Fruit fly (Drosophila melanogaster) whole organism, wandering third instar larva: ENCODE measurements around the gene CG14036.

ENCODE experiments used
- Dfd ChIP-seq: fragments of >200 bp; optimal IDR thresholded peaks from 2 replicates; lab custom pipeline; 2017; ENCODE audit warnings: missing biosample characterization, missing genetic modification characterization
- N ChIP-seq: fragments of >200 bp; optimal IDR thresholded peaks from 2 replicates; lab custom pipeline; 2018; ENCODE audit warnings: missing biosample characterization, missing external identifiers, missing genetic modification characterization
- br ChIP-seq: fragments of 200-800 bp; sonication (Bioruptor generic); optimal IDR thresholded peaks from 2 replicates; lab custom pipeline; 2016; ENCODE audit warnings: missing biosample characterization, missing genetic modification characterization
- brk ChIP-seq: fragments of 200-800 bp; sonication (Bioruptor generic); optimal IDR thresholded peaks from 2 replicates; lab custom pipeline; 2016; ENCODE audit warnings: missing biosample characterization, mild to moderate bottlenecking, missing genetic modification characterization
- fru ChIP-seq: fragments of 200-800 bp; sonication (Bioruptor generic); optimal IDR thresholded peaks from 3 replicates; lab custom pipeline; 2016; ENCODE audit warnings: missing biosample characterization, mild to moderate bottlenecking, missing genetic modification characterization
- psq ChIP-seq: fragments of 200-800 bp; sonication (Bioruptor generic); optimal IDR thresholded peaks from 3 replicates; lab custom pipeline; 2017; ENCODE audit warnings: missing biosample characterization, mild to moderate bottlenecking, missing genetic modification characterization, moderate library complexity

dm6 chr2L:5058094-5058493, 3.3 kb upstream of the CG14036 start, which contains the start of gene Nepl3:
- TF ChIP-seq br (GFP tag; lab: Kevin White, UChicago) (no peak), Dfd (GFP tag; lab: Kevin White, UChicago) (no peak), brk (GFP tag; lab: Kevin White, UChicago) (no peak), N (no peak), psq (GFP tag; lab: Kevin White, UChicago) (no peak), fru (no peak)
